Worm (Caenorhabditis elegans): ENCODE measurements around the gene F07A11.1.

- TF ChIP-seq med-1 (GFP tag; optimal IDR thresholded peaks at IDR 0.05; ENCODE audit: insufficient read depth), result no peak
- no peak for TF ChIP-seq ztf-23 (GFP tag; IDR thresholded peaks at IDR 0.05)
- TF ChIP-seq tab-1 (GFP tag; IDR thresholded peaks at IDR 0.05), result no peak
- no peak for TF ChIP-seq ztf-29 (GFP tag; IDR thresholded peaks at IDR 0.05)
- TF ChIP-seq flt-1 (GFP tag; IDR thresholded peaks at IDR 0.05), result no peak
- TF ChIP-seq cog-1 (tag; optimal IDR thresholded peaks at IDR 0.05), result no peak
Measured at ce11 chrII:11588304-11588703, 3.6 kb downstream of the F07A11.1 start.
